Fruit fly (Drosophila melanogaster): Measurements from ENCODE around the gene na.
"Not testable (repeated sequence)": the region's sequence is repeated elsewhere in the genome, so short reads cannot be mapped to it uniquely, and the experiment has no call there.

na gene

dm6 chrX:14265149-14265548 lies 1.0 kb upstream of the na start:
- no peak for TF ChIP-seq CG17801 (GFP tag; optimal IDR thresholded peaks at IDR 0.05; ENCODE audit: partially characterized antibody)

DNA sequence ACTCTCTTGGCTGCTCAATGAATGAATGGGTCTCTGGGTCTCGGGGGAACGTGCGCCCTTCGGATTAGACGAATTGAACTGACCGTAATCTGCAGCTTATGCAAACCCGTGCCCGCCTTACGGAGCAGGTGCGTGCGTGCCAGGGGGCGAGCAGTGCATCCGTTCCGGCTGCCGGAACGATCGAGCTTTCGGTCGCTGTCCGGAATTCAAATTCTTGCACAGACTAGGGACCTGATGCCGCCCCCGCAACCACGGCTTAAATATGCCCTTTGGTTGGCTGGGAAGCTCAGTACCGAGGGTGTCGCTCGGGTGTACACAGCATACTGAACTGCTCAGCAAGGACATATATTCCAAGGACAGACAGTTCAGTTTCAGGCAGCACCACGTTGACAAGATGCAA lies 11.3 kb downstream of the na start, which contains the start of gene Muc12Ea:
Muc12Ea (plus strand) TSS at position 301 of the 400 bp plus-strand sequence.
- TF ChIP-seq CG17801 (GFP tag; optimal IDR thresholded peaks at IDR 0.05; ENCODE audit: partially characterized antibody) = no peak

DNA sequence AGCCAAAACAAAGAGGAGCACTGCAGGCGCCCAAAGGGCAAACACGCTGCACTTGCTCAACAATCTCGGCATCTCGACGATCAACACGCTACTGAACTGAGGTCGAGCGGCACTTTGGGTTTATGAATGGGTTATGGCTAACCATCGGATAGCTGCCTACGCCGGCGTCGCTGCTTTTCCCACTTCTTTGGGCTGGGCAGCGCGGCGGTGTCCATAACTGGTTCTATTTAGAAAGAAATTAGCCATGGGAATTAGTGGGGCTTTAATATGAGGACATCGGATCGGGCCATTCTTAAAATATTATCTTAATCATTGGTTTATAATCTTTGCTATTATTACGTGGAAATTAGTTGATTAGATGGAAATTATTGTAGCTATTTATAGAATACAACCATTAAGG lies 23.1 kb downstream of the na start, which contains the start of gene CG9400:
CG9400 (minus strand) TSS at position 101 of the 400 bp plus-strand sequence.
- TF ChIP-seq CG17801 (GFP tag; optimal IDR thresholded peaks at IDR 0.05; ENCODE audit: partially characterized antibody) = no peak

dm6 chrX:14315483-14315882 lies 49.3 kb downstream of the na start, which contains the start of gene betaNACtes2:
TSS of gene betaNACtes2 (minus strand) at chrX:14315583.
- TF ChIP-seq CG17801 (GFP tag; optimal IDR thresholded peaks at IDR 0.05; ENCODE audit: partially characterized antibody) = not testable (repeated sequence)

dm6 chrX:14317050-14317449 lies 50.9 kb downstream of the na start, which contains the start of gene betaNACtes6:
TSS of gene betaNACtes6 (minus strand) at chrX:14317150.
- not testable (repeated sequence) for TF ChIP-seq CG17801 (GFP tag; optimal IDR thresholded peaks at IDR 0.05; ENCODE audit: partially characterized antibody)

DNA sequence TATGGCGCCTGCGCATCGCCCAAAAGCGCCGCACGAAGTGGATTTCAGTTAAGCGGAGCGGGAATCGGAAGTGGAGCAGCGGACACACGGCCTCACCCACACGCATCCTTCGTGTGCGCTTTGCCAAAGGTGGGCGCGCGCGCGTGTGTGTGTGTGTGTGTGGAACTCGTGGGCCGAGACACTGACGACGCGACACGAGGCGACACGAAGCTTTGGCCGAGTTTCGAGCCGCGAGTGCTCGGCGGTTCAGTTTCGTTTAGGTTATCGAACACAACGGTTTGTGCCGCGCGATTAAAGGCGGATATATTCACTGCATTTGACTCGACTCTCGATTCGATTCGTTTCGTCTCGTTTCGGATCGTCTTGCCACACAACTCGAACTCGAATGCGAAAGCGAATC lies 55.8 kb downstream of the na start, which contains the start of gene dpr8:
dpr8 (plus strand) TSS at position 264 of the 400 bp plus-strand sequence.
- TF ChIP-seq CG17801 (GFP tag; optimal IDR thresholded peaks at IDR 0.05; ENCODE audit: partially characterized antibody) = no peak

Data from ovary, adult (tissue).